Worm (Caenorhabditis elegans): ENCODE measurements around the gene K08F8.7.

DNA sequence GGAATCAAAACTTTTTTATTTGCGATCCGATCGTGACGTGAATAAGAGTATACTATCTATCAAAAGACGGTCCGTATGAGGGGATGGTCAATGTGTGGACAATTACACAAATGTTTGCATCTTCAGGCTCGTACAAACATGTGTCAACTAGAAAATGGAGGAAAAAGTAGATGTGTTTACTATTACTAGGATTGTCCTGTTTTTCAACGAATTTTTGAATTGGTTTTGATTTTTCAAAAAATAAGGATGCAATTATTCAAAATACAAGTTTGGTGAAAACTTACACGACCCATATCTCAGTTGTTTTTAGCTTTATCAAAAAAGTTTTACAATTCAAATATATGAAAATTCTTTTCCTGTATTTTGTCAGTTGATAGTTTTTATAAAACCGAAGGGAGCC, at the start of gene K08F8.7:
- TF ChIP-seq him-1 (tag; optimal IDR thresholded peaks at IDR 0.05), result no peak
- TF ChIP-seq W03F9.2 (tag; optimal IDR thresholded peaks at IDR 0.05), result no peak
